Worm (Caenorhabditis elegans): Measurements from ENCODE around the gene W06A7.2.

W06A7.2 gene

ce11 chrV:14791703-14792102 is 29.9 kb upstream of the W06A7.2 start:
- TF ChIP-seq egl-27 (tag; optimal IDR thresholded peaks at IDR 0.05) (no peak), irx-1 (tag; optimal IDR thresholded peaks at IDR 0.05) (no peak), ztf-11 (tag; optimal IDR thresholded peaks at IDR 0.05) (no peak), nhr-90 (tag; optimal IDR thresholded peaks at IDR 0.05; ENCODE audit: poor library complexity) (no peak), unc-98 (GFP tag; IDR thresholded peaks at IDR 0.05) (no peak), ztf-4 (tag; optimal IDR thresholded peaks at IDR 0.05) (no peak), unc-86 (tag; optimal IDR thresholded peaks at IDR 0.05) (no peak), lin-13 (GFP tag; optimal IDR thresholded peaks at IDR 0.05) (no peak), ceh-8 (GFP tag; optimal IDR thresholded peaks at IDR 0.05) (no peak), xbp-1 (tag; optimal IDR thresholded peaks at IDR 0.05) (no peak)

DNA sequence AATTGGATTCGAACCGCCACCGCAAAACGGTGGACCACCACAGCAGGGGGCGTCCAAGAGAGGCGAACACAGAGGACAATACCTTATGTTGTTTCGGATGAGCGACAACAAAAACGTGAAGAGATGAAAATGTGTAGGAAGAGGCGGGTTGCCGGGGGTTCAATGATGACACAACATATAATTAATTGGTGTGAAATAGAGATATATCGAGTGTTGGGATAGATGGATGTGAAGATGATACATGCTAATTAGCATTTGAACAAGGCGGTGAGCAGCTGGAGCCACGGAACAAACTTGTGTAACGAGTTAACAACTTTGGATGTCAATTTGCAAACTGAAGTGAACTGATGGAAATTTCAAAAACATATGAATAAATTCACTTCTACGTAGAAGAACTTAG is 29.3 kb upstream of the W06A7.2 start:
- TF ChIP-seq mef-2 (tag; optimal IDR thresholded peaks at IDR 0.05) (no peak), isw-1 (GFP tag; IDR thresholded peaks at IDR 0.05) (no peak), nhr-85 (tag) (peak; percentile 41), vab-15 (tag; optimal IDR thresholded peaks at IDR 0.05) (no peak)

- TF ChIP-seq nhr-85 (tag) = no peak
- TF ChIP-seq unc-62 (GFP tag; optimal IDR thresholded peaks at IDR 0.05) = no peak
- TF ChIP-seq snpc-4 (tag; optimal IDR thresholded peaks at IDR 0.05) = no peak
- no peak for TF ChIP-seq lir-3 (tag; optimal IDR thresholded peaks at IDR 0.05; ENCODE audit: poor library complexity)
- no peak for TF ChIP-seq unc-130 (tag; optimal IDR thresholded peaks at IDR 0.05)
- TF ChIP-seq fkh-4 (tag; optimal IDR thresholded peaks at IDR 0.05; ENCODE audit: borderline replicate concordance) = no peak
- TF ChIP-seq lin-35 (GFP tag; optimal IDR thresholded peaks at IDR 0.05) = no peak
- no peak for TF ChIP-seq lsy-2 (tag; optimal IDR thresholded peaks at IDR 0.05)
- TF ChIP-seq skn-1 (tag; optimal IDR thresholded peaks at IDR 0.05) = no peak
- TF ChIP-seq irx-1 (tag; optimal IDR thresholded peaks at IDR 0.05) = no peak
- no peak for TF ChIP-seq nhr-77 (tag; optimal IDR thresholded peaks at IDR 0.05)
- no peak for TF ChIP-seq ces-1 (GFP tag; optimal IDR thresholded peaks at IDR 0.05)
- no peak for TF ChIP-seq unc-86 (tag; optimal IDR thresholded peaks at IDR 0.05)
- TF ChIP-seq F16B12.6 (tag; optimal IDR thresholded peaks at IDR 0.05) = no peak
- TF ChIP-seq ama-1 (optimal IDR thresholded peaks at IDR 0.05) = no peak
- TF ChIP-seq ceh-90 (tag; optimal IDR thresholded peaks at IDR 0.05) = no peak
Observed at ce11 chrV:14793043-14793442, 28.6 kb upstream of the W06A7.2 start.

- peak; percentile 82 for TF ChIP-seq snpc-4 (tag; optimal IDR thresholded peaks at IDR 0.05)
- TF ChIP-seq elt-3 (tag; optimal IDR thresholded peaks at IDR 0.05) = no peak
Observed at ce11 chrV:14797886-14798285, 23.8 kb upstream of the W06A7.2 start.

DNA sequence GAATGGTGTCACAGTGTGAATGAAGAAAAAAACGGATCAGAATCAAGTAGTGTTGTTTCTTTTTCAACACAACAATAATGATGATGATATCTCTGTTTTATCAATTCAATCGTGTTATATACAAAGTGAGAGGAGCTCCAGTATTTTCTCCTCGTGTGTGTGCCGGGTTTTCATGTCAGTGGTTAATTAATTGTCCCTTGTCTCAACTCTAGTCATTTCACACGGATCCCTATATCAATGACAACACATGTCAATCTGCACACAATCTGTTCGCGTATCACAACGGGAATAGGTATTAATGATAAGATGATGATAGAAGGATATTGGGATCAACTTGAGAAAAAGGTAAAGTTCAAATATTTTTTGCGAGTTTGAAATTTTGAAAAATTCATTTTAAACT is 21.3 kb upstream of the W06A7.2 start:
- no peak for TF ChIP-seq jun-1 (tag; optimal IDR thresholded peaks at IDR 0.05)
- peak in 1 of 2 experiments; percentile 1 for TF ChIP-seq mdl-1 (tag; optimal IDR thresholded peaks at IDR 0.05)
- TF ChIP-seq unc-30 (tag; optimal IDR thresholded peaks at IDR 0.05) = no peak
- no peak for TF ChIP-seq swsn-7 (tag; optimal IDR thresholded peaks at IDR 0.05)
- TF ChIP-seq nhr-19 (GFP tag; conservative IDR thresholded peaks at IDR 0.05) = 0 out of 2 replicates have a peak, but pooled peaks have one; percentile 25
- TF ChIP-seq ama-1 (optimal IDR thresholded peaks at IDR 0.05) = no peak
- TF ChIP-seq elt-3 (tag; optimal IDR thresholded peaks at IDR 0.05) = no peak
- TF ChIP-seq ceh-82 (tag; optimal IDR thresholded peaks at IDR 0.05) = no peak
- peak; percentile 89 for TF ChIP-seq vab-15 (tag; optimal IDR thresholded peaks at IDR 0.05)
- no peak for TF ChIP-seq nhr-90 (tag; optimal IDR thresholded peaks at IDR 0.05; ENCODE audit: poor library complexity)
- TF ChIP-seq lsy-2 (tag; optimal IDR thresholded peaks at IDR 0.05) = peak in 1 of 2 experiments; percentile 28
- TF ChIP-seq mab-9 (GFP tag; IDR thresholded peaks at IDR 0.05) = no peak
- TF ChIP-seq unc-62 (GFP tag; optimal IDR thresholded peaks at IDR 0.05) = no peak
- TF ChIP-seq ceh-88 (GFP tag; IDR thresholded peaks at IDR 0.05) = no peak
- TF ChIP-seq pag-3 (tag; optimal IDR thresholded peaks at IDR 0.05; ENCODE audit: borderline replicate concordance, insufficient read depth) = peak; percentile 33
- TF ChIP-seq rnt-1 (tag; optimal IDR thresholded peaks at IDR 0.05) = peak; percentile 60
- TF ChIP-seq C34B4.2 (tag; optimal IDR thresholded peaks at IDR 0.05) = no peak
- TF ChIP-seq nhr-84 (tag; optimal IDR thresholded peaks at IDR 0.05) = no peak
- no peak for TF ChIP-seq unc-86 (tag; optimal IDR thresholded peaks at IDR 0.05)
- no peak for TF ChIP-seq egl-13 (tag; optimal IDR thresholded peaks at IDR 0.05)
- no peak for TF ChIP-seq mep-1 (tag; optimal IDR thresholded peaks at IDR 0.05)
- no peak for TF ChIP-seq ztf-11 (tag; optimal IDR thresholded peaks at IDR 0.05)
- peak; percentile 12 for TF ChIP-seq nhr-85 (tag)
- peak; percentile 61 for TF ChIP-seq nhr-71 (tag; optimal IDR thresholded peaks at IDR 0.05)
- TF ChIP-seq ces-1 (GFP tag; optimal IDR thresholded peaks at IDR 0.05) = no peak
- TF ChIP-seq lir-3 (tag; optimal IDR thresholded peaks at IDR 0.05; ENCODE audit: poor library complexity) = no peak
- TF ChIP-seq unc-130 (tag; optimal IDR thresholded peaks at IDR 0.05) = peak; percentile 20
- peak; percentile 93 for TF ChIP-seq lin-14 (GFP tag; optimal IDR thresholded peaks at IDR 0.05)
